Worm (Caenorhabditis elegans): Measurements from ENCODE around the gene srd-48.

The srd-48 gene

ce11 chrX:12360444-12360843 is 24.5 kb downstream of the srd-48 start, which contains the start of the genes nspc-15 and F19H6.6:
Gene nspc-15, plus strand, starts transcription at chrX:12360744.
Gene F19H6.6, plus strand, starts transcription at chrX:12360827.
- TF ChIP-seq egl-5 (tag; optimal IDR thresholded peaks at IDR 0.05) (no peak), jun-1 (tag; optimal IDR thresholded peaks at IDR 0.05) (no peak), elt-3 (tag; optimal IDR thresholded peaks at IDR 0.05) (no peak), nhr-11 (tag; optimal IDR thresholded peaks at IDR 0.05) (no peak), elt-1 (tag; optimal IDR thresholded peaks at IDR 0.05) (no peak), unc-62 (GFP tag; optimal IDR thresholded peaks at IDR 0.05) (no peak), R02D3.7 (tag; optimal IDR thresholded peaks at IDR 0.05) (no peak), lin-15B (tag; optimal IDR thresholded peaks at IDR 0.05) (no peak), nhr-12 (tag; optimal IDR thresholded peaks at IDR 0.05) (no peak), snpc-4 (tag; optimal IDR thresholded peaks at IDR 0.05) (no peak), mml-1 (tag; optimal IDR thresholded peaks at IDR 0.05) (no peak), ztf-11 (tag; optimal IDR thresholded peaks at IDR 0.05) (no peak)

ce11 chrX:12362951-12363486 is 27.1 kb downstream of the srd-48 start:
- peak; percentile 98 for TF ChIP-seq egl-5 (tag; optimal IDR thresholded peaks at IDR 0.05)
- peak; percentile 95 for TF ChIP-seq lsy-12 (tag; optimal IDR thresholded peaks at IDR 0.05)
- TF ChIP-seq aly-2 (tag; optimal IDR thresholded peaks at IDR 0.05), result peak; percentile 98
- TF ChIP-seq ztf-4 (tag; optimal IDR thresholded peaks at IDR 0.05), result peak; percentile 93
- peak; percentile 82 for TF ChIP-seq lin-39 (tag; optimal IDR thresholded peaks at IDR 0.05)
- TF ChIP-seq fos-1 (tag; optimal IDR thresholded peaks at IDR 0.05), result peak; percentile 91
- no peak for TF ChIP-seq ceh-9 (tag; optimal IDR thresholded peaks at IDR 0.05)
- TF ChIP-seq lin-15B (tag; optimal IDR thresholded peaks at IDR 0.05), result peak; percentile 12
- peak; percentile 98 for TF ChIP-seq nhr-77 (tag; optimal IDR thresholded peaks at IDR 0.05)
- peak; percentile 53 for TF ChIP-seq ztf-11 (tag; optimal IDR thresholded peaks at IDR 0.05)
- TF ChIP-seq R02D3.7 (tag; optimal IDR thresholded peaks at IDR 0.05), result peak; percentile 91
- peak; percentile 43 for TF ChIP-seq nhr-237 (tag; optimal IDR thresholded peaks at IDR 0.05)
- TF ChIP-seq eor-1 (tag; optimal IDR thresholded peaks at IDR 0.05), result peak in 1 of 2 experiments; percentile 80
- TF ChIP-seq nhr-28 (tag; optimal IDR thresholded peaks at IDR 0.05), result peak; percentile 96
- peak; percentile 72 to 98 (median 87) for TF ChIP-seq elt-3 (tag; optimal IDR thresholded peaks at IDR 0.05)
- TF ChIP-seq nhr-25 (tag; optimal IDR thresholded peaks at IDR 0.05), result peak; percentile 87
- TF ChIP-seq fkh-10 (GFP tag; optimal IDR thresholded peaks at IDR 0.05), result peak; percentile 99
- TF ChIP-seq ceh-28 (tag; optimal IDR thresholded peaks at IDR 0.05), result peak; percentile 100
- TF ChIP-seq fkh-2 (tag; optimal IDR thresholded peaks at IDR 0.05), result peak; percentile 56
- peak; percentile 75 for TF ChIP-seq elt-1 (tag; optimal IDR thresholded peaks at IDR 0.05)
- no peak for TF ChIP-seq unc-39 (tag; optimal IDR thresholded peaks at IDR 0.05)
- peak; percentile 91 for TF ChIP-seq nfya-1 (tag; optimal IDR thresholded peaks at IDR 0.05; ENCODE audit: insufficient read depth)
- peak; percentile 99 for TF ChIP-seq skn-1 (tag; optimal IDR thresholded peaks at IDR 0.05)
- peak; percentile 66 for TF ChIP-seq ceh-16 (tag; optimal IDR thresholded peaks at IDR 0.05)
- TF ChIP-seq pqm-1 (tag; optimal IDR thresholded peaks at IDR 0.05), result peak; percentile 93
- peak; percentile 11 for TF ChIP-seq sea-2 (GFP tag; optimal IDR thresholded peaks at IDR 0.05)
- TF ChIP-seq snpc-4 (tag; optimal IDR thresholded peaks at IDR 0.05), result peak; percentile 94
- peak; percentile 88 for TF ChIP-seq zag-1 (tag; optimal IDR thresholded peaks at IDR 0.05)
- TF ChIP-seq ama-1 (optimal IDR thresholded peaks at IDR 0.05), result no peak
- TF ChIP-seq mdl-1 (tag; optimal IDR thresholded peaks at IDR 0.05), result peak; percentile 86
- TF ChIP-seq mml-1 (tag; optimal IDR thresholded peaks at IDR 0.05), result no peak
- peak; percentile 93 for TF ChIP-seq daf-12 (tag; optimal IDR thresholded peaks at IDR 0.05)
- peak; percentile 58 for TF ChIP-seq nhr-67 (tag; optimal IDR thresholded peaks at IDR 0.05)
- TF ChIP-seq nhr-76 (tag; optimal IDR thresholded peaks at IDR 0.05), result peak; percentile 86
- TF ChIP-seq nhr-12 (tag; optimal IDR thresholded peaks at IDR 0.05), result peak; percentile 25
- peak; percentile 98 for TF ChIP-seq nhr-11 (tag; optimal IDR thresholded peaks at IDR 0.05)
- TF ChIP-seq nhr-43 (tag; optimal IDR thresholded peaks at IDR 0.05; ENCODE audit: poor library complexity, severe bottlenecking), result peak; percentile 99
- TF ChIP-seq hmg-11 (tag; optimal IDR thresholded peaks at IDR 0.05), result peak; percentile 77
- peak; percentile 84 for TF ChIP-seq elt-2 (tag; optimal IDR thresholded peaks at IDR 0.05)
- TF ChIP-seq tbx-2 (tag; optimal IDR thresholded peaks at IDR 0.05), result peak; percentile 98
- TF ChIP-seq egl-27 (tag; optimal IDR thresholded peaks at IDR 0.05), result peak; percentile 87
- peak; percentile 72 for TF ChIP-seq ZK546.5 (tag; optimal IDR thresholded peaks at IDR 0.05)
- TF ChIP-seq pha-4 (tag; optimal IDR thresholded peaks at IDR 0.05), result peak; percentile 99
- peak; percentile 96 for TF ChIP-seq ceh-82 (tag; optimal IDR thresholded peaks at IDR 0.05)
- TF ChIP-seq jun-1 (tag; optimal IDR thresholded peaks at IDR 0.05), result peak; percentile 100
- peak; percentile 89 for TF ChIP-seq unc-62 (GFP tag; optimal IDR thresholded peaks at IDR 0.05)
- TF ChIP-seq nhr-23 (tag; optimal IDR thresholded peaks at IDR 0.05), result peak; percentile 99

All from whole organism, L3 larva.